Worm (Caenorhabditis elegans) whole organism, early embryonic: ENCODE measurements around the gene cpna-2.

Experiments
- B0310.2 ChIP-seq: sonication (generic microtip); optimal IDR thresholded peaks from 2 replicates; lab custom pipeline; 2016; ENCODE audit warnings: mild to moderate bottlenecking, missing genetic modification characterization, missing compliant biosample characterization
- F13C5.2 ChIP-seq: sonication (generic microtip); optimal IDR thresholded peaks from 2 replicates; lab custom pipeline; 2017; ENCODE audit warnings: mild to moderate bottlenecking, missing genetic modification characterization, inconsistent platforms, missing compliant biosample characterization
- aly-1 ChIP-seq: sonication (generic microtip); optimal IDR thresholded peaks from 2 replicates; lab custom pipeline; 2016; ENCODE audit warnings: missing genetic modification characterization, missing compliant biosample characterization
- ama-1 ChIP-seq: fragments of 150-350 bp; optimal IDR thresholded peaks from 2 replicates; lab custom pipeline; 2014
- ceh-13 ChIP-seq: fragments of 200-800 bp; sonication (Bioruptor generic); optimal IDR thresholded peaks from 2 replicates; lab custom pipeline; 2018; ENCODE audit warnings: mild to moderate bottlenecking, missing genetic modification characterization, missing compliant biosample characterization
- ceh-36 ChIP-seq: sonication (generic microtip); optimal IDR thresholded peaks from 2 replicates; lab custom pipeline; 2016; ENCODE audit warnings: missing genetic modification characterization, inconsistent platforms, missing compliant biosample characterization
- ets-7 ChIP-seq: sonication (generic microtip); optimal IDR thresholded peaks from 2 replicates; lab custom pipeline; 2016; ENCODE audit warnings: missing genotype, missing genetic modification characterization, missing compliant biosample characterization
- flt-1 ChIP-seq: fragments of 200-800 bp; sonication (Bioruptor generic); IDR thresholded peaks from 2 replicates; pipeline ENCODE4 v1.3.6; 2022; ENCODE audit warnings: missing genetic modification characterization, missing compliant biosample characterization
- hmbx-1 ChIP-seq: sonication (generic microtip); optimal IDR thresholded peaks from 2 replicates; lab custom pipeline; 2016; ENCODE audit warnings: mild to moderate bottlenecking, missing genetic modification characterization, missing compliant biosample characterization
- hmg-4 ChIP-seq: fragments of 200-800 bp; sonication (Bioruptor generic); optimal IDR thresholded peaks from 2 replicates; lab custom pipeline; 2018; ENCODE audit warnings: mild to moderate bottlenecking, missing genetic modification characterization, missing compliant biosample characterization
- hnd-1 ChIP-seq: sonication (generic microtip); optimal IDR thresholded peaks from 2 replicates; lab custom pipeline; 2016; ENCODE audit warnings: missing genetic modification characterization, missing compliant biosample characterization
- pes-1 ChIP-seq: fragments of 200-800 bp; sonication (Bioruptor generic); IDR thresholded peaks from 2 replicates; pipeline ENCODE4 v1.3.6; 2022; ENCODE audit warnings: missing genetic modification reagents, missing genetic modification characterization, missing compliant biosample characterization
- scrt-1 ChIP-seq: fragments of 200-800 bp; sonication (Bioruptor generic); IDR thresholded peaks from 2 replicates; pipeline ENCODE4 v1.3.6; 2022; ENCODE audit warnings: missing genetic modification characterization, missing compliant biosample characterization
- sea-1 ChIP-seq: fragments of 200-800 bp; sonication (Bioruptor generic); conservative IDR thresholded peaks from 2 replicates; pipeline ENCODE4 v1.3.6; 2022; ENCODE audit warnings: missing genetic modification characterization, missing compliant biosample characterization
- tbx-11 ChIP-seq: fragments of 200-800 bp; sonication (Bioruptor generic); IDR thresholded peaks from 2 replicates; pipeline ENCODE4 v1.3.6; 2022; ENCODE audit warnings: missing genetic modification characterization, missing compliant biosample characterization
- tbx-37 ChIP-seq: fragments of 200-800 bp; sonication (Bioruptor generic); conservative IDR thresholded peaks from 2 replicates; pipeline ENCODE4 v1.3.6; 2022; ENCODE audit warnings: missing genetic modification reagents, missing genetic modification characterization, missing compliant biosample characterization
- tra-4 ChIP-seq: sonication (generic microtip); optimal IDR thresholded peaks from 2 replicates; lab custom pipeline; 2017; ENCODE audit warnings: missing genetic modification characterization, missing compliant biosample characterization

cpna-2 gene

ce11 chrII:7758397-7759135 is 33.9 kb downstream of the cpna-2 start, which contains the start of gene B0228.7:
Gene B0228.7, minus strand, starts transcription at chrII:7759023.
- TF ChIP-seq tbx-11 (GFP tag; lab: Robert Waterston, UW) (no peak), ceh-36 (tag; lab: Kevin White, UChicago) (no peak), hmg-4 (GFP tag; lab: Kevin White, UChicago) (no peak)

- TF ChIP-seq hmg-4 (GFP tag; lab: Kevin White, UChicago) (no peak), hmbx-1 (tag; lab: Kevin White, UChicago) (no peak), hnd-1 (tag; lab: Kevin White, UChicago) (no peak), F13C5.2 (no peak), B0310.2 (tag; lab: Kevin White, UChicago) (no peak), tbx-37 (no peak), tbx-11 (GFP tag; lab: Robert Waterston, UW) (no peak), pes-1 (no peak), ama-1 (lab: Kevin White, UChicago) (no peak), aly-1 (tag; lab: Kevin White, UChicago) (no peak), scrt-1 (GFP tag; lab: Robert Waterston, UW) (no peak), sea-1 (GFP tag; lab: Robert Waterston, UW) (no peak), flt-1 (GFP tag; lab: Robert Waterston, UW) (no peak), ceh-36 (tag; lab: Kevin White, UChicago) (no peak), ets-7 (tag; lab: Kevin White, UChicago) (no peak), ceh-13 (no peak)
Measured at ce11 chrII:7761440-7761839, 36.7 kb downstream of the cpna-2 start, which contains the start of gene B0228.8. Gene B0228.8, minus strand, starts transcription at chrII:7761540.

- no peak for TF ChIP-seq tbx-11 (GFP tag; lab: Robert Waterston, UW)
- no peak for TF ChIP-seq ceh-36 (tag; lab: Kevin White, UChicago)
- no peak for TF ChIP-seq sea-1 (GFP tag; lab: Robert Waterston, UW)
- no peak for TF ChIP-seq scrt-1 (GFP tag; lab: Robert Waterston, UW)
- TF ChIP-seq hmg-4 (GFP tag; lab: Kevin White, UChicago), result no peak
- no peak for TF ChIP-seq ama-1 (lab: Kevin White, UChicago)
- no peak for TF ChIP-seq tbx-37
Measured at ce11 chrII:7763569-7763968, 38.9 kb downstream of the cpna-2 start, which contains the start of gene B0228.9. Gene B0228.9, minus strand, starts transcription at chrII:7763669.

- no peak for TF ChIP-seq B0310.2 (tag; lab: Kevin White, UChicago)
- no peak for TF ChIP-seq ama-1 (lab: Kevin White, UChicago)
- TF ChIP-seq aly-1 (tag; lab: Kevin White, UChicago), result no peak
- no peak for TF ChIP-seq ets-7 (tag; lab: Kevin White, UChicago)
- no peak for TF ChIP-seq scrt-1 (GFP tag; lab: Robert Waterston, UW)
- no peak for TF ChIP-seq tbx-11 (GFP tag; lab: Robert Waterston, UW)
- TF ChIP-seq flt-1 (GFP tag; lab: Robert Waterston, UW), result no peak
- TF ChIP-seq ceh-36 (tag; lab: Kevin White, UChicago), result no peak
- TF ChIP-seq ceh-13, result no peak
- no peak for TF ChIP-seq tra-4
- TF ChIP-seq hmbx-1 (tag; lab: Kevin White, UChicago), result no peak
- TF ChIP-seq tbx-37, result no peak
- no peak for TF ChIP-seq hmg-4 (GFP tag; lab: Kevin White, UChicago)
- no peak for TF ChIP-seq F13C5.2
- TF ChIP-seq pes-1, result no peak
- TF ChIP-seq hnd-1 (tag; lab: Kevin White, UChicago), result no peak
- no peak for TF ChIP-seq sea-1 (GFP tag; lab: Robert Waterston, UW)
Measured at ce11 chrII:7765456-7765855, 40.8 kb downstream of the cpna-2 start, which contains the start of gene srh-39. Gene srh-39, minus strand, starts transcription at chrII:7765556.

- TF ChIP-seq ceh-36 (tag; lab: Kevin White, UChicago), result no peak
- no peak for TF ChIP-seq sea-1 (GFP tag; lab: Robert Waterston, UW)
- TF ChIP-seq aly-1 (tag; lab: Kevin White, UChicago), result no peak
- TF ChIP-seq hmbx-1 (tag; lab: Kevin White, UChicago), result no peak
- TF ChIP-seq tbx-37, result no peak
- TF ChIP-seq tra-4, result no peak
- no peak for TF ChIP-seq tbx-11 (GFP tag; lab: Robert Waterston, UW)
- TF ChIP-seq F13C5.2, result no peak
- TF ChIP-seq B0310.2 (tag; lab: Kevin White, UChicago), result no peak
- TF ChIP-seq flt-1 (GFP tag; lab: Robert Waterston, UW), result no peak
- TF ChIP-seq scrt-1 (GFP tag; lab: Robert Waterston, UW), result no peak
- no peak for TF ChIP-seq ets-7 (tag; lab: Kevin White, UChicago)
- TF ChIP-seq hmg-4 (GFP tag; lab: Kevin White, UChicago), result no peak
- no peak for TF ChIP-seq pes-1
Measured at ce11 chrII:7769254-7769653, 44.6 kb downstream of the cpna-2 start.

ce11 chrII:7770253-7770652 is 45.5 kb downstream of the cpna-2 start:
- TF ChIP-seq ama-1 (lab: Kevin White, UChicago) (no peak), B0310.2 (tag; lab: Kevin White, UChicago) (no peak), ceh-13 (no peak), ceh-36 (tag; lab: Kevin White, UChicago) (no peak), scrt-1 (GFP tag; lab: Robert Waterston, UW) (no peak), tbx-37 (no peak), flt-1 (GFP tag; lab: Robert Waterston, UW) (no peak), pes-1 (no peak), tra-4 (no peak), F13C5.2 (no peak), tbx-11 (GFP tag; lab: Robert Waterston, UW) (no peak)

- TF ChIP-seq aly-1 (tag; lab: Kevin White, UChicago), result no peak
- TF ChIP-seq ama-1 (lab: Kevin White, UChicago), result no peak
- TF ChIP-seq tbx-11 (GFP tag; lab: Robert Waterston, UW), result no peak
- no peak for TF ChIP-seq ceh-36 (tag; lab: Kevin White, UChicago)
- no peak for TF ChIP-seq F13C5.2
- no peak for TF ChIP-seq sea-1 (GFP tag; lab: Robert Waterston, UW)
Measured at ce11 chrII:7771917-7772316, 47.2 kb downstream of the cpna-2 start, which contains the start of gene C06A8.8. Gene C06A8.8, minus strand, starts transcription at chrII:7772017.
